Fruit fly (Drosophila melanogaster) whole organism, embryonic: ENCODE data around the gene CG10570.
A peak's percentile ranks its signal among the peaks of the same experiment; 100 is the strongest.

ENCODE experiments used
- Blimp-1 ChIP-seq: fragments of 200-800 bp; sonication (Bioruptor generic); optimal IDR thresholded peaks from 3 replicates; lab custom pipeline; 2018; ENCODE audit warnings: missing biosample characterization, missing genetic modification characterization, mild to moderate bottlenecking, moderate library complexity, missing genetic modification reagents
- BtbVII ChIP-seq: fragments of 200-800 bp; sonication (Bioruptor generic); optimal IDR thresholded peaks from 3 replicates; lab custom pipeline; 2017; ENCODE audit warnings: missing biosample characterization, mild to moderate bottlenecking, missing genetic modification characterization
- CG10979 ChIP-seq: fragments of 200-800 bp; sonication (Bioruptor generic); optimal IDR thresholded peaks from 2 replicates; lab custom pipeline; 2018; ENCODE audit warnings: missing biosample characterization, mild to moderate bottlenecking, missing genetic modification characterization, moderate library complexity
- CG11504 ChIP-seq: fragments of 200-800 bp; sonication (Bioruptor generic); optimal IDR thresholded peaks from 3 replicates; lab custom pipeline; 2019; ENCODE audit warnings: missing biosample characterization, mild to moderate bottlenecking, missing genetic modification characterization, moderate library complexity
- CG12104 ChIP-seq: fragments of 200-800 bp; sonication (Bioruptor generic); optimal IDR thresholded peaks from 3 replicates; lab custom pipeline; 2016; ENCODE audit warnings: missing biosample characterization, missing genetic modification characterization
- CG13624 ChIP-seq: fragments of 200-800 bp; sonication (Bioruptor generic); optimal IDR thresholded peaks from 2 replicates; lab custom pipeline; 2016; ENCODE audit warnings: missing biosample characterization, missing genetic modification characterization
- CG15011 ChIP-seq: fragments of 200-800 bp; sonication (Bioruptor generic); optimal IDR thresholded peaks from 3 replicates; lab custom pipeline; 2018; ENCODE audit warnings: missing biosample characterization, mild to moderate bottlenecking, missing genetic modification characterization
- CG2120 ChIP-seq: fragments of 200-800 bp; sonication (Bioruptor generic); optimal IDR thresholded peaks from 3 replicates; lab custom pipeline; 2016; ENCODE audit warnings: missing biosample characterization, missing genetic modification characterization
- CG2199 ChIP-seq: fragments of 200-800 bp; sonication (Bioruptor generic); IDR thresholded peaks from 3 replicates; pipeline ENCODE4 v1.3.6; 2022; ENCODE audit warnings: missing biosample characterization, missing genetic modification characterization
- CG2712 ChIP-seq: fragments of 200-800 bp; optimal IDR thresholded peaks from 3 replicates; lab custom pipeline; 2019; ENCODE audit warnings: missing biosample characterization, mild to moderate bottlenecking, missing genetic modification characterization, moderate library complexity
- CG31441 ChIP-seq: fragments of 200-800 bp; sonication (Bioruptor generic); IDR thresholded peaks from 2 replicates; pipeline ENCODE4 v1.3.6; 2022; ENCODE audit warnings: missing biosample characterization, missing genetic modification characterization
- CG4730 ChIP-seq: fragments of 200-800 bp; sonication (Bioruptor generic); IDR thresholded peaks from 2 replicates; pipeline ENCODE4 v1.3.6; 2022; ENCODE audit warnings: missing biosample characterization, missing genetic modification characterization
- CG6813 ChIP-seq: fragments of 200-800 bp; sonication (Bioruptor generic); optimal IDR thresholded peaks from 2 replicates; lab custom pipeline; 2017; ENCODE audit warnings: missing biosample characterization, missing genetic modification characterization, mild to moderate bottlenecking, moderate library complexity, missing genetic modification reagents
- CG7839 ChIP-seq: fragments of 200-800 bp; sonication (Bioruptor generic); optimal IDR thresholded peaks from 3 replicates; lab custom pipeline; 2018; ENCODE audit warnings: missing biosample characterization, mild to moderate bottlenecking, missing genetic modification characterization, moderate library complexity
- CG8478 ChIP-seq: fragments of >200 bp; optimal IDR thresholded peaks from 2 replicates; lab custom pipeline; 2018
- CG9797 ChIP-seq: fragments of 200-800 bp; sonication (Bioruptor generic); optimal IDR thresholded peaks from 3 replicates; lab custom pipeline; 2018; ENCODE audit warnings: missing biosample characterization, mild to moderate bottlenecking, missing genetic modification characterization
- CHES-1-like ChIP-seq: fragments of 200-800 bp; sonication (Bioruptor generic); optimal IDR thresholded peaks from 2 replicates; lab custom pipeline; 2016; ENCODE audit warnings: missing biosample characterization, missing genetic modification characterization
- Deaf1 ChIP-seq: fragments of 200-800 bp; optimal IDR thresholded peaks from 3 replicates; lab custom pipeline; 2019; ENCODE audit warnings: missing biosample characterization, mild to moderate bottlenecking, missing genetic modification characterization, moderate library complexity
- Dip2 ChIP-seq: fragments of 200-800 bp; sonication (Bioruptor generic); IDR thresholded peaks from 2 replicates; pipeline ENCODE4 v1.3.6; 2022; ENCODE audit warnings: missing biosample characterization, missing genetic modification characterization
- Drgx ChIP-seq: fragments of 200-800 bp; sonication (Bioruptor generic); IDR thresholded peaks from 2 replicates; pipeline ENCODE4 v1.3.6; 2022; ENCODE audit warnings: missing biosample characterization, missing genetic modification characterization
- HLH54F ChIP-seq: fragments of 200-800 bp; sonication (Bioruptor generic); optimal IDR thresholded peaks from 3 replicates; lab custom pipeline; 2016; ENCODE audit warnings: missing biosample characterization, missing genetic modification characterization
- Hsf ChIP-seq: fragments of 200-800 bp; sonication (Bioruptor generic); optimal IDR thresholded peaks from 3 replicates; lab custom pipeline; 2016; ENCODE audit warnings: missing biosample characterization, missing genetic modification characterization
- Ptx1 ChIP-seq: fragments of 200-800 bp; sonication (Bioruptor generic); IDR thresholded peaks from 2 replicates; pipeline ENCODE4 v1.3.6; 2022; ENCODE audit warnings: missing biosample characterization, missing genetic modification characterization
- Sin3A ChIP-seq: fragments of >200 bp; optimal IDR thresholded peaks from 2 replicates; lab custom pipeline; 2018
- Sox102F ChIP-seq: fragments of 200-800 bp; sonication (Bioruptor generic); optimal IDR thresholded peaks from 2 replicates; lab custom pipeline; 2018; ENCODE audit warnings: missing biosample characterization, mild to moderate bottlenecking, missing genetic modification characterization, moderate library complexity
- ac ChIP-seq: fragments of 200-800 bp; sonication (Bioruptor generic); optimal IDR thresholded peaks from 3 replicates; lab custom pipeline; 2017; ENCODE audit warnings: missing biosample characterization, mild to moderate bottlenecking, missing genetic modification characterization
- al ChIP-seq: fragments of 200-800 bp; sonication (Bioruptor generic); IDR thresholded peaks from 2 replicates; pipeline ENCODE4 v1.3.6; 2022; ENCODE audit warnings: missing biosample characterization, missing genetic modification characterization
- az2 ChIP-seq: fragments of 200-800 bp; sonication (Bioruptor generic); optimal IDR thresholded peaks from 3 replicates; lab custom pipeline; 2016; ENCODE audit warnings: missing biosample characterization, missing genetic modification characterization
- bsh ChIP-seq, 2 experiments: fragments of 200-800 bp; sonication (Bioruptor generic); optimal IDR thresholded peaks; 2 replicates each; lab custom pipeline; 2017 to 2018; ENCODE audit warnings: mild to moderate bottlenecking in 2 of 2, missing biosample characterization in 2 of 2, missing genetic modification characterization in 2 of 2, moderate library complexity in 1 of 2
- dan ChIP-seq: fragments of 200-800 bp; sonication (Bioruptor generic); IDR thresholded peaks from 2 replicates; pipeline ENCODE4 v1.3.6; 2022; ENCODE audit warnings: missing biosample characterization, missing genetic modification characterization
- dmrt11E ChIP-seq: fragments of 200-800 bp; sonication (Bioruptor generic); optimal IDR thresholded peaks from 3 replicates; lab custom pipeline; 2018; ENCODE audit warnings: missing biosample characterization, mild to moderate bottlenecking, missing genetic modification characterization, moderate library complexity
- dysf ChIP-seq: fragments of 200-800 bp; sonication (Bioruptor generic); IDR thresholded peaks from 3 replicates; pipeline ENCODE4 v1.3.6; 2022; ENCODE audit warnings: missing biosample characterization, missing genetic modification characterization
- fd102C ChIP-seq: fragments of 200-800 bp; sonication (Bioruptor generic); optimal IDR thresholded peaks from 2 replicates; lab custom pipeline; 2018; ENCODE audit warnings: missing biosample characterization, mild to moderate bottlenecking, missing genetic modification characterization, moderate library complexity
- gem ChIP-seq: fragments of 200-800 bp; sonication (Bioruptor generic); optimal IDR thresholded peaks from 2 replicates; lab custom pipeline; 2019; ENCODE audit warnings: missing biosample characterization, mild to moderate bottlenecking, missing genetic modification characterization, moderate library complexity
- jumu ChIP-seq: fragments of 200-800 bp; sonication (Bioruptor generic); optimal IDR thresholded peaks from 3 replicates; lab custom pipeline; 2016; ENCODE audit warnings: missing biosample characterization, missing genetic modification characterization
- kah ChIP-seq: fragments of 200-800 bp; sonication (Bioruptor generic); optimal IDR thresholded peaks from 2 replicates; lab custom pipeline; 2018; ENCODE audit warnings: missing biosample characterization, mild to moderate bottlenecking, missing genetic modification characterization
- lab ChIP-seq: fragments of 200-800 bp; sonication (Bioruptor generic); optimal IDR thresholded peaks from 3 replicates; lab custom pipeline; 2017; ENCODE audit warnings: missing biosample characterization, missing genetic modification characterization, mild to moderate bottlenecking, moderate library complexity, missing genetic modification reagents
- mirr ChIP-seq: fragments of 200-800 bp; sonication (Bioruptor generic); optimal IDR thresholded peaks from 3 replicates; lab custom pipeline; 2018; ENCODE audit warnings: missing biosample characterization, mild to moderate bottlenecking, missing genetic modification characterization
- nmo ChIP-seq: fragments of 200-800 bp; sonication (Bioruptor generic); optimal IDR thresholded peaks from 2 replicates; lab custom pipeline; 2018; ENCODE audit warnings: missing biosample characterization, mild to moderate bottlenecking, missing genetic modification characterization, moderate library complexity
- nom ChIP-seq: fragments of 200-800 bp; sonication (Bioruptor generic); optimal IDR thresholded peaks from 2 replicates; lab custom pipeline; 2017; ENCODE audit warnings: missing biosample characterization, missing genetic modification characterization, mild to moderate bottlenecking, moderate library complexity, missing genetic modification reagents
- oc ChIP-seq: fragments of 200-800 bp; sonication (Bioruptor generic); optimal IDR thresholded peaks from 2 replicates; lab custom pipeline; 2018; ENCODE audit warnings: missing biosample characterization, mild to moderate bottlenecking, missing genetic modification characterization, moderate library complexity
- odd ChIP-seq: fragments of 200-800 bp; sonication (Bioruptor generic); optimal IDR thresholded peaks from 2 replicates; lab custom pipeline; 2017; ENCODE audit warnings: missing biosample characterization, mild to moderate bottlenecking, missing genetic modification characterization
- pnt ChIP-seq: fragments of 200-800 bp; sonication (Bioruptor generic); optimal IDR thresholded peaks from 3 replicates; lab custom pipeline; 2016; ENCODE audit warnings: missing biosample characterization, missing genetic modification characterization
- row ChIP-seq: fragments of 200-800 bp; sonication (Bioruptor generic); IDR thresholded peaks from 3 replicates; pipeline ENCODE4 v1.3.6; 2022; ENCODE audit warnings: missing biosample characterization, missing genetic modification characterization
- scrt ChIP-seq: fragments of 200-800 bp; sonication (Bioruptor generic); optimal IDR thresholded peaks from 2 replicates; lab custom pipeline; 2018; ENCODE audit warnings: missing biosample characterization, mild to moderate bottlenecking, missing genetic modification characterization, moderate library complexity
- sens ChIP-seq: fragments of 200-800 bp; sonication (Bioruptor generic); peaks from one replicate; lab custom pipeline; 2016; ENCODE audit warnings: missing biosample characterization, missing genetic modification characterization
- seq ChIP-seq: fragments of 200-800 bp; sonication (Bioruptor generic); IDR thresholded peaks from 2 replicates; pipeline ENCODE4 v1.3.6; 2022; ENCODE audit warnings: missing biosample characterization, missing genetic modification characterization
- slbo ChIP-seq: fragments of 200-800 bp; sonication (Bioruptor generic); IDR thresholded peaks from 2 replicates; pipeline ENCODE4 v1.3.6; 2022; ENCODE audit warnings: missing biosample characterization, missing genetic modification characterization
- sna ChIP-seq: fragments of 200-800 bp; sonication (Bioruptor generic); IDR thresholded peaks from 2 replicates; pipeline ENCODE4 v1.3.6; 2022; ENCODE audit warnings: missing biosample characterization, missing genetic modification characterization; ENCODE audit not compliant: partially characterized antibody
- unpg ChIP-seq: fragments of 200-800 bp; sonication (Bioruptor generic); optimal IDR thresholded peaks from 3 replicates; lab custom pipeline; 2018; ENCODE audit warnings: missing biosample characterization, mild to moderate bottlenecking, missing genetic modification characterization, moderate library complexity
- z ChIP-seq: fragments of 200-800 bp; sonication (Bioruptor generic); IDR thresholded peaks from 3 replicates; pipeline ENCODE4 v1.3.6; 2022; ENCODE audit warnings: missing biosample characterization, missing genetic modification characterization

Gene CG10570

dm6 chr2L:18767815-18768214 lies 43.2 kb downstream of the CG10570 start:
- TF ChIP-seq oc (tag; lab: Kevin White, UChicago) (peak; percentile 90), Dip2 (no peak)

dm6 chr2L:18767137-18767536 lies 43.9 kb downstream of the CG10570 start:
- TF ChIP-seq mirr (GFP tag; lab: Kevin White, UChicago) (no peak), nom (GFP tag; lab: Kevin White, UChicago) (no peak), az2 (no peak), ac (no peak), HLH54F (GFP tag; lab: Kevin White, UChicago) (no peak), z (no peak), Blimp-1 (peak; percentile 4), CG31441 (GFP tag; lab: Robert Waterston, UW) (peak; percentile 13; the same call in 1 of the 2 replicates), CG6813 (GFP tag; lab: Kevin White, UChicago) (no peak), CG11504 (tag; lab: Kevin White, UChicago) (peak; percentile 41), CHES-1-like (no peak), CG2120 (GFP tag; lab: Kevin White, UChicago) (no peak), scrt (no peak), gem (tag; lab: Kevin White, UChicago) (peak; percentile 42), CG7839 (tag; lab: Kevin White, UChicago) (peak; percentile 12), CG12104 (GFP tag; lab: Kevin White, UChicago) (no peak), odd (no peak), Deaf1 (no peak), pnt (GFP tag; lab: Kevin White, UChicago) (no peak), Ptx1 (GFP tag; lab: Robert Waterston, UW) (no peak), nmo (peak; percentile 1), row (GFP tag; lab: Robert Waterston, UW) (0 out of 3 replicates have a peak, but pooled peaks have one; percentile 30), unpg (GFP tag; lab: Kevin White, UChicago) (peak; percentile 9), CG8478 (lab: Kevin White, UChicago) (no peak), sna (GFP tag; lab: Robert Waterston, UW) (no peak), bsh (GFP tag; optimal IDR thresholded peaks at IDR 0.05; lab: Kevin White, UChicago) (peak in 1 of 2 experiments; percentile 31), kah (GFP tag; lab: Kevin White, UChicago) (no peak), Hsf (GFP tag; lab: Kevin White, UChicago) (no peak), sens (GFP tag; lab: Kevin White, UChicago) (peak; percentile 17), Sox102F (GFP tag; lab: Kevin White, UChicago) (peak; percentile 0), CG2712 (peak; percentile 12), Drgx (GFP tag; lab: Robert Waterston, UW) (peak; percentile 51), CG9797 (GFP tag; lab: Kevin White, UChicago) (no peak), CG13624 (GFP tag; lab: Kevin White, UChicago) (no peak)

- no peak for TF ChIP-seq seq (GFP tag; lab: Robert Waterston, UW)
- peak; percentile 30 for TF ChIP-seq Sox102F (GFP tag; lab: Kevin White, UChicago)
- TF ChIP-seq jumu (GFP tag; lab: Kevin White, UChicago) = no peak
- TF ChIP-seq dysf (GFP tag; lab: Robert Waterston, UW) = 0 out of 3 replicates have a peak, but pooled peaks have one; percentile 33
- TF ChIP-seq al (GFP tag; lab: Robert Waterston, UW) = no peak
- no peak for TF ChIP-seq dan (GFP tag; lab: Robert Waterston, UW)
- TF ChIP-seq CG2199 (GFP tag; lab: Robert Waterston, UW) = no peak
- TF ChIP-seq CG4730 (GFP tag; lab: Robert Waterston, UW) = no peak
- TF ChIP-seq lab = peak; percentile 15
- no peak for TF ChIP-seq fd102C
- no peak for TF ChIP-seq Sin3A (lab: Kevin White, UChicago)
- TF ChIP-seq CG10979 = no peak
- 0 out of 3 replicates have a peak, but pooled peaks have one; percentile 15 for TF ChIP-seq row (GFP tag; lab: Robert Waterston, UW)
- TF ChIP-seq dmrt11E (tag; lab: Kevin White, UChicago) = peak; percentile 6
- TF ChIP-seq CG15011 = no peak
- TF ChIP-seq slbo (GFP tag; lab: Robert Waterston, UW) = peak; percentile 33
- no peak for TF ChIP-seq BtbVII (GFP tag; lab: Kevin White, UChicago)
These were observed 45.3 kb downstream of the CG10570 start for dm6 chr2L:18765760-18766159.
